Worm (Caenorhabditis elegans) whole organism, early embryonic: Measurements from ENCODE around the gene eel-1.

Source experiments
- B0310.2 ChIP-seq: sonication (generic microtip); optimal IDR thresholded peaks from 2 replicates; lab custom pipeline; 2016; ENCODE audit warnings: mild to moderate bottlenecking, missing genetic modification characterization, missing compliant biosample characterization
- F13C5.2 ChIP-seq: sonication (generic microtip); optimal IDR thresholded peaks from 2 replicates; lab custom pipeline; 2017; ENCODE audit warnings: mild to moderate bottlenecking, missing genetic modification characterization, inconsistent platforms, missing compliant biosample characterization
- aly-1 ChIP-seq: sonication (generic microtip); optimal IDR thresholded peaks from 2 replicates; lab custom pipeline; 2016; ENCODE audit warnings: missing genetic modification characterization, missing compliant biosample characterization
- ama-1 ChIP-seq: fragments of 150-350 bp; optimal IDR thresholded peaks from 2 replicates; lab custom pipeline; 2014
- ceh-13 ChIP-seq: fragments of 200-800 bp; sonication (Bioruptor generic); optimal IDR thresholded peaks from 2 replicates; lab custom pipeline; 2018; ENCODE audit warnings: mild to moderate bottlenecking, missing genetic modification characterization, missing compliant biosample characterization
- ceh-36 ChIP-seq: sonication (generic microtip); optimal IDR thresholded peaks from 2 replicates; lab custom pipeline; 2016; ENCODE audit warnings: missing genetic modification characterization, inconsistent platforms, missing compliant biosample characterization
- ets-7 ChIP-seq: sonication (generic microtip); optimal IDR thresholded peaks from 2 replicates; lab custom pipeline; 2016; ENCODE audit warnings: missing genotype, missing genetic modification characterization, missing compliant biosample characterization
- flt-1 ChIP-seq: fragments of 200-800 bp; sonication (Bioruptor generic); IDR thresholded peaks from 2 replicates; pipeline ENCODE4 v1.3.6; 2022; ENCODE audit warnings: missing genetic modification characterization, missing compliant biosample characterization
- hmbx-1 ChIP-seq: sonication (generic microtip); optimal IDR thresholded peaks from 2 replicates; lab custom pipeline; 2016; ENCODE audit warnings: mild to moderate bottlenecking, missing genetic modification characterization, missing compliant biosample characterization
- hmg-4 ChIP-seq: fragments of 200-800 bp; sonication (Bioruptor generic); optimal IDR thresholded peaks from 2 replicates; lab custom pipeline; 2018; ENCODE audit warnings: mild to moderate bottlenecking, missing genetic modification characterization, missing compliant biosample characterization
- hnd-1 ChIP-seq: sonication (generic microtip); optimal IDR thresholded peaks from 2 replicates; lab custom pipeline; 2016; ENCODE audit warnings: missing genetic modification characterization, missing compliant biosample characterization
- pes-1 ChIP-seq: fragments of 200-800 bp; sonication (Bioruptor generic); IDR thresholded peaks from 2 replicates; pipeline ENCODE4 v1.3.6; 2022; ENCODE audit warnings: missing genetic modification reagents, missing genetic modification characterization, missing compliant biosample characterization
- scrt-1 ChIP-seq: fragments of 200-800 bp; sonication (Bioruptor generic); IDR thresholded peaks from 2 replicates; pipeline ENCODE4 v1.3.6; 2022; ENCODE audit warnings: missing genetic modification characterization, missing compliant biosample characterization
- sea-1 ChIP-seq: fragments of 200-800 bp; sonication (Bioruptor generic); conservative IDR thresholded peaks from 2 replicates; pipeline ENCODE4 v1.3.6; 2022; ENCODE audit warnings: missing genetic modification characterization, missing compliant biosample characterization
- tbx-11 ChIP-seq: fragments of 200-800 bp; sonication (Bioruptor generic); IDR thresholded peaks from 2 replicates; pipeline ENCODE4 v1.3.6; 2022; ENCODE audit warnings: missing genetic modification characterization, missing compliant biosample characterization
- tbx-37 ChIP-seq: fragments of 200-800 bp; sonication (Bioruptor generic); conservative IDR thresholded peaks from 2 replicates; pipeline ENCODE4 v1.3.6; 2022; ENCODE audit warnings: missing genetic modification reagents, missing genetic modification characterization, missing compliant biosample characterization
- tra-4 ChIP-seq: sonication (generic microtip); optimal IDR thresholded peaks from 2 replicates; lab custom pipeline; 2017; ENCODE audit warnings: missing genetic modification characterization, missing compliant biosample characterization

eel-1 gene

DNA sequence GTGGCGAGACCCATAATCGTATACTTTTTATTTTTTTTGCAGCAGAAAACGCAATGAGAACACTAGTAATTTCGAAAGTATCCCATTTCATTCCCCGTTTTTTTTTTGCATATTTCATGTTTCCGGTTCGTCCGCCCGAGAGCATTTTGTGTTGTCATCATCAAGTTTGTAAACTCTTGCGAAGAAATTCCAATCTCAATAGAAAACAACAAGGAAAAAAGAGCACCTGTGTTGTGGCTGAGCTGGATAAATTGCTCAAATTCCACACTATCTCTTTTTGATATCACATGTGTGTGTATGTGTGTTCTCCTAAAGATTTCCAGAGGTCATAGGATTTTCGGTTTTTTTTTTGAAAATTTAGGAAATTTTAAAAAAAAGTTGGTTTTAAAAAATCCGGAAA, 17.9 kb downstream of the eel-1 start:
- TF ChIP-seq ets-7 (tag; lab: Kevin White, UChicago): no peak
- TF ChIP-seq scrt-1 (GFP tag; lab: Robert Waterston, UW): no peak
- no peak for TF ChIP-seq pes-1 (GFP tag; lab: Robert Waterston, UW)
- no peak for TF ChIP-seq tbx-11 (GFP tag; lab: Robert Waterston, UW)
- no peak for TF ChIP-seq hnd-1 (tag; lab: Kevin White, UChicago)

DNA sequence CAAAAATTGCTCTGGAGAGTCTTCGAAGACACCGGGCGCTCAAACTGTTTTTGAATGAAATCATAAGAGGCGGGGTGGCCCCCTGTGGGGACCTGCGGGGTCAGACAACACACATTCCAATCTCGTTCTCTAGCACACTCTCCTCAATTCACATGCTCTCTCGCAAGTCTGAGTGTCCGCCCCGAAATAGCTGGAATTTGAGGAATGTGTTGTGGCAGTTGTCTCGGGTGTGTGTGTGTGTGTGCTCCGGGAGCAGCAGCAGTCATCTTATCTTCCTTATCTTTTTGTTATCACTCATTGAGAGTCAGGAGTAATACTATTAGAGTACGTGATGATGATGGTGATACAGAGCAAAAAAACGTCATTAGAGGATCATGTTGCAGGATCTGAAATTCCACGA, 20.0 kb downstream of the eel-1 start:
- TF ChIP-seq ceh-13 (GFP tag; lab: Kevin White, UChicago) (no peak), ceh-36 (tag; lab: Kevin White, UChicago) (no peak), tbx-37 (GFP tag; lab: Robert Waterston, UW) (no peak), ets-7 (tag; lab: Kevin White, UChicago) (no peak), hnd-1 (tag; lab: Kevin White, UChicago) (no peak), ama-1 (lab: Kevin White, UChicago) (no peak), tbx-11 (GFP tag; lab: Robert Waterston, UW) (no peak), sea-1 (GFP tag; lab: Robert Waterston, UW) (no peak), hmg-4 (GFP tag; lab: Kevin White, UChicago) (no peak), pes-1 (GFP tag; lab: Robert Waterston, UW) (no peak), flt-1 (GFP tag; lab: Robert Waterston, UW) (no peak), aly-1 (no peak), F13C5.2 (tag; lab: Kevin White, UChicago) (no peak), hmbx-1 (tag; lab: Kevin White, UChicago) (no peak), tra-4 (tag; lab: Kevin White, UChicago) (no peak)

DNA sequence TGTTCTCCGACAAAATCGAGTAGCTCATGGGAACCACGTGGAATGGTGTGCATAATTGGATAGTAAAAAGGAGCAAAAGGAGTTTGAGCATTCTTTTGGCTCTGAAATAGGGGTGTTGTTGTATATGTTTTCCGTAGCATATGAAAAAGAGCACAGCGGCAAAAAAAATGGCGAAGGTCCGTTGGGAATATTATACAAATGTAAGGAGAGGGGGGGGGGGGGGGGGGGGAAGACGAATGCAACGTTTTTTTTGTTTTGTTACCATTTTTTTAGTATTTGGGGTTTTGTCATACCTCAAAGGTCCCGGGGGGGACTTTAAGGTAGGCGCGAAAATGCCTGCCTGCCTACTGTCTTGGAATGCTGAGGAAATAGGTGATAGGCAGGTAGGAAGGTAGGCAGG, 21.1 kb downstream of the eel-1 start, which contains the start of gene ndnf-1:
ndnf-1 (minus strand) TSS at position 101 of the 400 bp plus-strand sequence.
- TF ChIP-seq sea-1 (GFP tag; lab: Robert Waterston, UW): no peak

DNA sequence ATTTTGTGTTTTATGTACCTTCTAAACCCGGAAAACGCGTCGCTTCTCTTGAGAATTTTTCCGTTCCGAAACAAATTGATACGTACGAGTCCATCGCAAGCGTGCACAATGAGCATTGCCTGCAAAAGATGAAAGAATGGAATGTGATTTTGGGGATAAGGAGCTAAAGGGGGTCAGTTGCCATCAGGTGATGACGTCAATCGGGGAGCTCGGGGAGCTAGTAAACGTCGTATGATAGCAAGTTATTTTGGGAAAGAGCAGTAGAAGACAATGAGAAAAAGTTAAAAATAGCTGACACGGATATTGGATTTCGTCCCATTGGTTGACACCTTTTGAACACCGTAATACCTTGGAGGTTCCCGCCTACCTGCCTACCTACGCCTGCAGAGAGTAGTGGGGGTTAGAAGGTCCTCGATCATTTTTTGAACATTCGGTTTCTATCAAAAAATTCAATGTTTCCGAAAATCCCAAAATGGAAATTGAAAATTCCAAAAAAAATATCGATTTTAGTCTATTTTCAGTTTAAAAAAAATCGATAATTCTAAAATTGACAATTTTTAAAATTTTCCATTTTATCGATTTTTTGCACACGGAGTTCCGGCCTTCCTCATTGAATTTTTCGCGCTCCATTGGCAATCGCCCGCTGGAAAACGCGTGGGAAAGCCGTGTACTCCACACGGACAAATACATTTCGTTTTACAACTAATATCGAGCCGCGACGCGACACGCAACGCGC, 23.9 kb downstream of the eel-1 start:
- TF ChIP-seq hmg-4 (GFP tag; lab: Kevin White, UChicago) (no peak), ceh-36 (tag; lab: Kevin White, UChicago) (no peak), flt-1 (GFP tag; lab: Robert Waterston, UW) (no peak), tra-4 (tag; lab: Kevin White, UChicago) (no peak), ama-1 (lab: Kevin White, UChicago) (no peak), tbx-11 (GFP tag; lab: Robert Waterston, UW) (no peak), hmbx-1 (tag; lab: Kevin White, UChicago) (no peak), tbx-37 (GFP tag; lab: Robert Waterston, UW) (no peak), F13C5.2 (tag; lab: Kevin White, UChicago) (no peak), aly-1 (no peak), ets-7 (tag; lab: Kevin White, UChicago) (no peak), pes-1 (GFP tag; lab: Robert Waterston, UW) (no peak), sea-1 (GFP tag; lab: Robert Waterston, UW) (no peak), B0310.2 (no peak), hnd-1 (tag; lab: Kevin White, UChicago) (no peak), scrt-1 (GFP tag; lab: Robert Waterston, UW) (no peak), ceh-13 (GFP tag; lab: Kevin White, UChicago) (no peak)

DNA sequence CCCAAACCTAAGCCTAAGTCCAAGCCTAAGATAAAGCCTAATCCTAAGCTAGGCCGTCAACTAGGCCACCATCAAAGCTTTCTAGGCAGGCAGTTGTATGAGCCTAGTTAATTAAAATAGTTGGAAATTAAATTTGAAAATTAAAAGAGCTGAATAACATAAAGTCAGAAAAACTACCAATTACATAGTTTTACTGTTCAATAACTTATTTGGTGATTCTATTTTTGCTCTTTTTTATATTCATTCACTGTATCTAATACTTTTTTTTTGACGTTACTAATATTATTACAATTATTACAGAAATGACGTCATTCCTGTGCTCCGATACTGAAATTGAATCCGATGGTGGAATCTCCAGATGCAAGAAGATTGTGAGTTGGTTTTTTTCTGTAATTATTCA, 30.5 kb downstream of the eel-1 start, which contains the start of gene lin-22:
lin-22 (plus strand) TSS at position 301 of the 400 bp plus-strand sequence.
- TF ChIP-seq F13C5.2 (tag; lab: Kevin White, UChicago) (no peak), tra-4 (tag; lab: Kevin White, UChicago) (no peak), pes-1 (GFP tag; lab: Robert Waterston, UW) (no peak), B0310.2 (no peak), hmbx-1 (tag; lab: Kevin White, UChicago) (no peak), hmg-4 (GFP tag; lab: Kevin White, UChicago) (no peak), scrt-1 (GFP tag; lab: Robert Waterston, UW) (no peak), flt-1 (GFP tag; lab: Robert Waterston, UW) (no peak), ets-7 (tag; lab: Kevin White, UChicago) (no peak), tbx-37 (GFP tag; lab: Robert Waterston, UW) (no peak), tbx-11 (GFP tag; lab: Robert Waterston, UW) (no peak), hnd-1 (tag; lab: Kevin White, UChicago) (no peak), ama-1 (lab: Kevin White, UChicago) (no peak), aly-1 (no peak), ceh-36 (tag; lab: Kevin White, UChicago) (no peak), ceh-13 (GFP tag; lab: Kevin White, UChicago) (no peak), sea-1 (GFP tag; lab: Robert Waterston, UW) (no peak)

DNA sequence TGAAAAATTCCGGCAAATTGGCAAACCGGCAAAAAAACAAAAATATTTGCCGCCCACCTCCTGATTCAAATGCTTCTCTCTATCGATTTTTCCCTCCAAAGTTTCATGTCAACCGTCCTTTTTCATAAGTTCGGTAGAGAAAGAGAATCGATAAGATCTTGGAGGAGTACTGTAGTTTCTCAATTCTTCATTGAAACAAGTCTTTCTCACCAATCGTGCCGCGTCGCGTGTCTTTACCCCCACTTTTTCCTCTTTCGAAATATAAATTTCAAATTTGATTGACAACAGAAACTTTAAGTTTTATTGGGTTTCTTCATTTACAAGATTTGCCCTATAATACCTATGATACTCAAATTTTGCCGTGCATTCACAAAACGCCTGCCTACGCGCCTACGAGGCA, 31.3 kb downstream of the eel-1 start:
- TF ChIP-seq ceh-36 (tag; lab: Kevin White, UChicago) (no peak), ceh-13 (GFP tag; lab: Kevin White, UChicago) (no peak), ets-7 (tag; lab: Kevin White, UChicago) (no peak), pes-1 (GFP tag; lab: Robert Waterston, UW) (no peak), tbx-37 (GFP tag; lab: Robert Waterston, UW) (no peak), tra-4 (tag; lab: Kevin White, UChicago) (no peak), aly-1 (no peak), B0310.2 (no peak), hnd-1 (tag; lab: Kevin White, UChicago) (no peak), flt-1 (GFP tag; lab: Robert Waterston, UW) (no peak), tbx-11 (GFP tag; lab: Robert Waterston, UW) (no peak), ama-1 (lab: Kevin White, UChicago) (no peak)

DNA sequence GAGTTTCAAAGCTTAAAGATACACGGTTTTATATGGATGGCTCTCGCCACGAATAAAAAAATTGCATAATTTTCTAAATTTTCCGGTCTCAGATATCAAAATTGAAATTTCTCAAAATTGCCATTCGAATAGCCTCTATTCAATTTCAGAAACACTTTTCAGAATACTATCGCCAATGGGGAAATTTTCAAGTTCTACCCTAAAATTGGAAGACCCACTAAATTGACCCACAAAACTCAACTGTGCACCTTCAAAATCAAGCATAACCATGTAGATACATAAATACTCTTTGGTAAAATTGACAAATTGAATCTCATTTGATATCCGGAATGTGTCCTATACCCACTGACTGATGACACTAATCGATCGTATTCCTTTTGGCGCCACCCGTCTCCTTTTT, 33.7 kb downstream of the eel-1 start:
- TF ChIP-seq scrt-1 (GFP tag; lab: Robert Waterston, UW) (no peak), B0310.2 (no peak), sea-1 (GFP tag; lab: Robert Waterston, UW) (no peak), F13C5.2 (tag; lab: Kevin White, UChicago) (no peak), ceh-36 (tag; lab: Kevin White, UChicago) (no peak), pes-1 (GFP tag; lab: Robert Waterston, UW) (no peak), ets-7 (tag; lab: Kevin White, UChicago) (no peak), ceh-13 (GFP tag; lab: Kevin White, UChicago) (no peak), tra-4 (tag; lab: Kevin White, UChicago) (no peak), ama-1 (lab: Kevin White, UChicago) (no peak), aly-1 (no peak), tbx-37 (GFP tag; lab: Robert Waterston, UW) (no peak)
